Worm (Caenorhabditis elegans) whole organism, L1 larva: ENCODE data around the gene F59B10.2.

Experiments
- F16B12.6 ChIP-seq: fragments of 150-350 bp; optimal IDR thresholded peaks from 2 replicates; lab custom pipeline; 2014; ENCODE audit warnings: missing biosample characterization, missing genetic modification characterization
- Y116A8C.19 ChIP-seq: sonication (generic microtip); optimal IDR thresholded peaks from 2 replicates; lab custom pipeline; 2016; ENCODE audit warnings: missing compliant biosample characterization, missing genetic modification characterization, borderline replicate concordance
- alr-1 ChIP-seq: fragments of 200-800 bp; sonication (Bioruptor generic); optimal IDR thresholded peaks from 2 replicates; lab custom pipeline; 2018; ENCODE audit warnings: borderline replicate concordance, mild to moderate bottlenecking, missing genetic modification characterization, missing compliant biosample characterization
- aly-2 ChIP-seq: fragments of 150-350 bp; optimal IDR thresholded peaks from 2 replicates; lab custom pipeline; 2014; ENCODE audit warnings: missing biosample characterization, missing genetic modification characterization
- ama-1 ChIP-seq: fragments of 150-350 bp; optimal IDR thresholded peaks from 2 replicates; lab custom pipeline; 2014
- blmp-1 ChIP-seq: fragments of 150-350 bp; optimal IDR thresholded peaks from 2 replicates; lab custom pipeline; 2014; ENCODE audit warnings: missing biosample characterization, missing genetic modification characterization
- ceh-63 ChIP-seq: fragments of 200-800 bp; sonication (Bioruptor generic); optimal IDR thresholded peaks from 2 replicates; lab custom pipeline; 2018; ENCODE audit warnings: mild to moderate bottlenecking, missing genetic modification characterization, missing compliant biosample characterization
- ceh-8 ChIP-seq: fragments of 200-800 bp; sonication (Bioruptor generic); optimal IDR thresholded peaks from 2 replicates; lab custom pipeline; 2018; ENCODE audit warnings: mild to moderate bottlenecking, missing genetic modification characterization, moderate library complexity, missing compliant biosample characterization
- ceh-82 ChIP-seq, 3 experiments: fragments of 150-350 bp in 1 of 3; sonication (generic microtip) in 2 of 3; optimal IDR thresholded peaks; 2 replicates each; lab custom pipeline; 2014 to 2017; ENCODE audit warnings: missing biosample characterization in 3 of 3, missing genetic modification characterization in 3 of 3
- ceh-88 ChIP-seq: fragments of 200-800 bp; sonication (Bioruptor generic); IDR thresholded peaks from 2 replicates; pipeline ENCODE4 v1.3.6; 2022; ENCODE audit warnings: missing genetic modification characterization, missing compliant biosample characterization
- dpl-1 ChIP-seq, 3 experiments: fragments of 150-350 bp in 2 of 3; sonication (generic microtip) in 1 of 3; optimal IDR thresholded peaks; 2 replicates each; lab custom pipeline; 2014 to 2017; ENCODE audit warnings: missing biosample characterization in 3 of 3, missing genetic modification characterization in 3 of 3, missing genetic modification reagents in 3 of 3
- dsc-1 ChIP-seq: sonication (generic microtip); optimal IDR thresholded peaks from 2 replicates; lab custom pipeline; 2016; ENCODE audit warnings: mild to moderate bottlenecking, missing genetic modification characterization, missing compliant biosample characterization
- efl-1 ChIP-seq, 4 experiments: fragments of 150-350 bp; optimal IDR thresholded peaks in 3 of 4; peaks in 1 of 4; 1 replicate in 1 of 4; 2 replicates in 3 of 4; lab custom pipeline; 2014; ENCODE audit warnings: missing biosample characterization in 2 of 4, missing genetic modification characterization in 2 of 4, missing genetic modification reagents in 2 of 4
- efl-3 ChIP-seq: fragments of 200-800 bp; sonication (Bioruptor generic); optimal IDR thresholded peaks from 2 replicates; lab custom pipeline; 2018; ENCODE audit warnings: mild to moderate bottlenecking, missing genetic modification characterization, missing compliant biosample characterization
- elt-3 ChIP-seq, 6 experiments: fragments of 150-350 bp in 1 of 6; sonication (generic microtip); optimal IDR thresholded peaks; 2 replicates each; lab custom pipeline; 2017 to 2018; ENCODE audit warnings: missing biosample characterization in 6 of 6, missing genetic modification characterization in 6 of 6, inconsistent platforms in 1 of 6
- fos-1 ChIP-seq: fragments of 150-350 bp; optimal IDR thresholded peaks from 2 replicates; lab custom pipeline; 2014; ENCODE audit warnings: missing biosample characterization, missing genetic modification characterization
- grh-1 ChIP-seq: fragments of 200-800 bp; sonication (Bioruptor generic); IDR thresholded peaks from 2 replicates; pipeline ENCODE4 v1.3.6; 2022; ENCODE audit warnings: missing genetic modification reagents, missing genetic modification characterization, missing compliant biosample characterization
- hlh-17 ChIP-seq: fragments of 200-800 bp; sonication (Bioruptor generic); optimal IDR thresholded peaks from 2 replicates; lab custom pipeline; 2018; ENCODE audit warnings: missing genetic modification characterization, mild to moderate bottlenecking, missing compliant biosample characterization, moderate library complexity, borderline replicate concordance
- hlh-4 ChIP-seq: sonication (generic microtip); optimal IDR thresholded peaks from 2 replicates; lab custom pipeline; 2016; ENCODE audit warnings: mild to moderate bottlenecking, missing genetic modification characterization, missing compliant biosample characterization
- hpl-2 ChIP-seq: fragments of 150-350 bp; optimal IDR thresholded peaks from 2 replicates; lab custom pipeline; 2014; ENCODE audit warnings: missing biosample characterization, missing genetic modification reagents, missing genetic modification characterization
- jun-1 ChIP-seq: fragments of 150-350 bp; optimal IDR thresholded peaks from 2 replicates; lab custom pipeline; 2014; ENCODE audit warnings: missing biosample characterization, missing genetic modification reagents, missing genetic modification characterization
- lin-13 ChIP-seq: fragments of 150-350 bp; optimal IDR thresholded peaks from 2 replicates; lab custom pipeline; 2014; ENCODE audit warnings: missing biosample characterization, missing genetic modification reagents, missing genetic modification characterization
- lin-14 ChIP-seq: fragments of 200-800 bp; sonication (Bioruptor generic); optimal IDR thresholded peaks from 2 replicates; lab custom pipeline; 2018; ENCODE audit warnings: mild to moderate bottlenecking, missing genetic modification characterization, moderate library complexity, missing compliant biosample characterization
- lin-35 ChIP-seq, 2 experiments: fragments of 150-350 bp; optimal IDR thresholded peaks; 2 replicates each; lab custom pipeline; 2014; ENCODE audit warnings: missing biosample characterization in 2 of 2, missing genetic modification characterization in 2 of 2, missing genetic modification reagents in 2 of 2
- lin-39 ChIP-seq: fragments of 150-350 bp; optimal IDR thresholded peaks from 2 replicates; lab custom pipeline; 2014; ENCODE audit warnings: missing biosample characterization, missing genetic modification reagents, missing genetic modification characterization
- lsy-2 ChIP-seq, 2 experiments: fragments of 150-350 bp; optimal IDR thresholded peaks; 2 replicates each; lab custom pipeline; 2014; ENCODE audit warnings: missing biosample characterization in 2 of 2, missing genetic modification characterization in 2 of 2
- mdl-1 ChIP-seq, 2 experiments: fragments of 150-350 bp; optimal IDR thresholded peaks; 2 replicates each; lab custom pipeline; 2014 to 2017; ENCODE audit warnings: missing biosample characterization in 2 of 2, missing genetic modification characterization in 2 of 2, inconsistent platforms in 1 of 2
- mef-2 ChIP-seq: fragments of 150-350 bp; optimal IDR thresholded peaks from 2 replicates; lab custom pipeline; 2014; ENCODE audit warnings: missing biosample characterization, missing genetic modification characterization
- mep-1 ChIP-seq: fragments of 150-350 bp; optimal IDR thresholded peaks from 2 replicates; lab custom pipeline; 2014; ENCODE audit warnings: missing biosample characterization, missing genetic modification characterization
- nhr-237 ChIP-seq: fragments of 150-350 bp; optimal IDR thresholded peaks from 2 replicates; lab custom pipeline; 2014; ENCODE audit warnings: missing biosample characterization, missing genetic modification characterization
- nhr-28 ChIP-seq: fragments of 150-350 bp; optimal IDR thresholded peaks from 2 replicates; lab custom pipeline; 2014; ENCODE audit warnings: missing biosample characterization, missing genetic modification characterization
- nhr-47 ChIP-seq: sonication (generic microtip); optimal IDR thresholded peaks from 2 replicates; lab custom pipeline; 2016; ENCODE audit warnings: mild to moderate bottlenecking, missing genetic modification characterization, moderate library complexity, missing compliant biosample characterization
- nhr-71 ChIP-seq: sonication (generic microtip); optimal IDR thresholded peaks from 2 replicates; lab custom pipeline; 2016; ENCODE audit warnings: mild to moderate bottlenecking, missing genetic modification characterization, moderate library complexity, missing compliant biosample characterization
- nhr-85 ChIP-seq: sonication (generic microtip); peaks from one replicate; lab custom pipeline; 2016; ENCODE audit warnings: missing genetic modification characterization, inconsistent platforms, missing compliant biosample characterization
- pag-3 ChIP-seq: sonication (generic microtip); optimal IDR thresholded peaks from 2 replicates; lab custom pipeline; 2017; ENCODE audit warnings: missing genetic modification characterization, mild to moderate bottlenecking, missing compliant biosample characterization, antibody characterized with exemption, borderline replicate concordance; ENCODE audit not compliant: insufficient read depth
- pax-3 ChIP-seq: fragments of 200-800 bp; sonication (Bioruptor generic); optimal IDR thresholded peaks from 2 replicates; lab custom pipeline; 2018; ENCODE audit warnings: mild to moderate bottlenecking, missing genetic modification characterization, moderate library complexity, missing compliant biosample characterization
- rnt-1 ChIP-seq: sonication (generic microtip); optimal IDR thresholded peaks from 2 replicates; lab custom pipeline; 2016; ENCODE audit warnings: mild to moderate bottlenecking, missing genetic modification characterization, moderate library complexity, missing compliant biosample characterization
- snpc-4 ChIP-seq: fragments of 150-350 bp; optimal IDR thresholded peaks from 2 replicates; lab custom pipeline; 2014; ENCODE audit warnings: missing biosample characterization, missing genetic modification characterization
- snu-23 ChIP-seq: sonication (generic microtip); optimal IDR thresholded peaks from 2 replicates; lab custom pipeline; 2016; ENCODE audit warnings: missing genetic modification characterization, missing compliant biosample characterization
- sox-4 ChIP-seq: sonication (generic microtip); optimal IDR thresholded peaks from 2 replicates; lab custom pipeline; 2016; ENCODE audit warnings: missing genetic modification characterization, missing compliant biosample characterization
- swsn-7 ChIP-seq: sonication (generic microtip); optimal IDR thresholded peaks from 2 replicates; lab custom pipeline; 2016; ENCODE audit warnings: missing genetic modification characterization, missing compliant biosample characterization
- tbx-2 ChIP-seq: sonication (generic microtip); optimal IDR thresholded peaks from 2 replicates; lab custom pipeline; 2016; ENCODE audit warnings: missing genetic modification characterization, missing compliant biosample characterization
- tlp-1 ChIP-seq: fragments of 150-350 bp; optimal IDR thresholded peaks from 2 replicates; lab custom pipeline; 2014; ENCODE audit warnings: missing biosample characterization, missing genetic modification characterization
- unc-130 ChIP-seq: fragments of 150-350 bp; optimal IDR thresholded peaks from 2 replicates; lab custom pipeline; 2017; ENCODE audit warnings: missing biosample characterization, missing genetic modification characterization, inconsistent platforms
- unc-62 ChIP-seq: fragments of 150-350 bp; optimal IDR thresholded peaks from 2 replicates; lab custom pipeline; 2014; ENCODE audit warnings: missing biosample characterization, missing genetic modification reagents, missing genetic modification characterization
- unc-86 ChIP-seq: sonication (generic microtip); optimal IDR thresholded peaks from 2 replicates; lab custom pipeline; 2016; ENCODE audit warnings: missing genetic modification characterization, missing compliant biosample characterization
- unc-98 ChIP-seq: fragments of 200-800 bp; sonication (Bioruptor generic); IDR thresholded peaks from 2 replicates; pipeline ENCODE4 v1.3.6; 2022; ENCODE audit warnings: missing genetic modification characterization, missing compliant biosample characterization
- vab-15 ChIP-seq: sonication (generic microtip); optimal IDR thresholded peaks from 2 replicates; lab custom pipeline; 2017; ENCODE audit warnings: missing genotype, mild to moderate bottlenecking, missing genetic modification characterization, missing compliant biosample characterization
- zag-1 ChIP-seq: fragments of 150-350 bp; optimal IDR thresholded peaks from 2 replicates; lab custom pipeline; 2014; ENCODE audit warnings: missing biosample characterization, missing genetic modification characterization
- zip-4 ChIP-seq: fragments of 200-800 bp; sonication (Bioruptor generic); optimal IDR thresholded peaks from 2 replicates; lab custom pipeline; 2018; ENCODE audit warnings: mild to moderate bottlenecking, missing genetic modification characterization, moderate library complexity, missing compliant biosample characterization
- ztf-4 ChIP-seq: fragments of 150-350 bp; optimal IDR thresholded peaks from 2 replicates; lab custom pipeline; 2014; ENCODE audit warnings: missing biosample characterization, missing genetic modification characterization

The F59B10.2 gene

ce11 chrII:10502491-10503063, 7.1 kb downstream of the F59B10.2 start, which contains the start of gene myrf-1 (continued):
- TF ChIP-seq nhr-237 (tag; lab: Kevin White, UChicago) = peak; percentile 51
- TF ChIP-seq tlp-1 = no peak
- no peak for TF ChIP-seq alr-1 (tag; lab: Kevin White, UChicago)
- no peak for TF ChIP-seq Y116A8C.19 (tag; lab: Kevin White, UChicago)
- peak; percentile 52 for TF ChIP-seq lin-13 (GFP tag; lab: Kevin White, UChicago)
- TF ChIP-seq mdl-1 (tag; optimal IDR thresholded peaks at IDR 0.05; lab: Kevin White, UChicago) = peak in 1 of 2 experiments; percentile 83
- peak; percentile 99 for TF ChIP-seq nhr-85
- no peak for TF ChIP-seq lin-39 (tag; lab: Kevin White, UChicago)
- peak; percentile 77 for TF ChIP-seq dsc-1
- peak; percentile 37 for TF ChIP-seq pax-3 (tag; lab: Kevin White, UChicago)
- peak; percentile 22 for TF ChIP-seq efl-3
- peak; percentile 85 for TF ChIP-seq ceh-8 (GFP tag; lab: Kevin White, UChicago)
- no peak for TF ChIP-seq hlh-4 (tag; lab: Kevin White, UChicago)
- peak; percentile 82 for TF ChIP-seq rnt-1 (tag; lab: Kevin White, UChicago)
- peak; percentile 73 for TF ChIP-seq unc-86 (tag; lab: Kevin White, UChicago)
- no peak for TF ChIP-seq ceh-88 (GFP tag; lab: Robert Waterston, UW)
- peak; percentile 30 for TF ChIP-seq fos-1 (tag; lab: Kevin White, UChicago)
- TF ChIP-seq lin-35 (GFP tag; optimal IDR thresholded peaks at IDR 0.05; lab: Kevin White, UChicago) = peak; percentile 53 to 59
- TF ChIP-seq nhr-47 (tag; lab: Kevin White, UChicago) = peak; percentile 85
- no peak for TF ChIP-seq nhr-28 (tag; lab: Kevin White, UChicago)
- TF ChIP-seq unc-98 = no peak
- TF ChIP-seq zag-1 (tag; lab: Kevin White, UChicago) = no peak
- TF ChIP-seq snpc-4 = peak; percentile 48
- peak in 2 of 3 experiments; percentile 37 to 55 for TF ChIP-seq dpl-1 (GFP tag; optimal IDR thresholded peaks at IDR 0.05; lab: Kevin White, UChicago)
- TF ChIP-seq unc-62 (GFP tag; lab: Kevin White, UChicago) = no peak
- peak in 1 of 6 experiments; percentile 9 for TF ChIP-seq elt-3 (tag; optimal IDR thresholded peaks at IDR 0.05; lab: Kevin White, UChicago)
- peak; percentile 89 for TF ChIP-seq swsn-7 (tag; lab: Kevin White, UChicago)
- peak; percentile 73 for TF ChIP-seq mep-1
- peak; percentile 73 for TF ChIP-seq blmp-1 (tag; lab: Kevin White, UChicago)
- peak; percentile 85 for TF ChIP-seq tbx-2 (tag; lab: Kevin White, UChicago)
- TF ChIP-seq unc-130 (tag; lab: Kevin White, UChicago) = peak; percentile 70
- TF ChIP-seq efl-1 (optimal IDR thresholded peaks at IDR 0.05; lab: Kevin White, UChicago) = peak; percentile 72 to 79
- TF ChIP-seq efl-1 (GFP tag; optimal IDR thresholded peaks at IDR 0.05 in 1 of 2; lab: Kevin White, UChicago) = peak; percentile 55 to 91
- TF ChIP-seq snu-23 (GFP tag; lab: Kevin White, UChicago) = peak; percentile 88
- peak; percentile 80 for TF ChIP-seq ztf-4 (tag; lab: Kevin White, UChicago)
- no peak for TF ChIP-seq ceh-63 (GFP tag; lab: Kevin White, UChicago)
- TF ChIP-seq pag-3 (tag; lab: Kevin White, UChicago) = peak; percentile 72
- peak; percentile 13 for TF ChIP-seq F16B12.6 (tag; lab: Kevin White, UChicago)
- TF ChIP-seq lsy-2 (tag; optimal IDR thresholded peaks at IDR 0.05; lab: Kevin White, UChicago) = peak; percentile 68 to 76
- peak; percentile 97 for TF ChIP-seq lin-14 (GFP tag; lab: Kevin White, UChicago)
- TF ChIP-seq vab-15 (tag; lab: Kevin White, UChicago) = no peak
- TF ChIP-seq hlh-17 = no peak
- peak; percentile 54 for TF ChIP-seq sox-4 (tag; lab: Kevin White, UChicago)
- TF ChIP-seq jun-1 (tag; lab: Kevin White, UChicago) = peak; percentile 92
- no peak for TF ChIP-seq ama-1 (lab: Kevin White, UChicago)
- peak; percentile 10 for TF ChIP-seq mef-2 (tag; lab: Kevin White, UChicago)
- TF ChIP-seq aly-2 (tag; lab: Kevin White, UChicago) = no peak
- TF ChIP-seq grh-1 (GFP tag; lab: Robert Waterston, UW) = peak; percentile 64
- peak; percentile 36 for TF ChIP-seq zip-4 (GFP tag; lab: Kevin White, UChicago)
- TF ChIP-seq hpl-2 = no peak
- peak; percentile 49 to 91 (median 53) for TF ChIP-seq ceh-82 (tag; optimal IDR thresholded peaks at IDR 0.05; lab: Kevin White, UChicago)
- peak; percentile 91 for TF ChIP-seq nhr-71 (tag; lab: Kevin White, UChicago)
